Worm (Caenorhabditis elegans): ENCODE results near the gene xbp-1.

- TF ChIP-seq mls-2 (tag; optimal IDR thresholded peaks at IDR 0.05), result no peak
- TF ChIP-seq nhr-76 (tag; optimal IDR thresholded peaks at IDR 0.05), result no peak
- TF ChIP-seq sem-2 (GFP tag; optimal IDR thresholded peaks at IDR 0.05), result no peak
- no peak for TF ChIP-seq lin-13 (tag; optimal IDR thresholded peaks at IDR 0.05)
- TF ChIP-seq nhr-237 (tag; optimal IDR thresholded peaks at IDR 0.05), result no peak
- TF ChIP-seq mep-1 (tag; optimal IDR thresholded peaks at IDR 0.05), result no peak
- no peak for TF ChIP-seq ces-1 (GFP tag; optimal IDR thresholded peaks at IDR 0.05)
- no peak for TF ChIP-seq pha-4 (tag; optimal IDR thresholded peaks at IDR 0.05)
- no peak for TF ChIP-seq nhr-28 (tag; optimal IDR thresholded peaks at IDR 0.05)
- no peak for TF ChIP-seq blmp-1 (tag; optimal IDR thresholded peaks at IDR 0.05)
- no peak for TF ChIP-seq cnd-1 (tag; optimal IDR thresholded peaks at IDR 0.05)
- TF ChIP-seq nhr-12 (tag; optimal IDR thresholded peaks at IDR 0.05), result no peak
- TF ChIP-seq unc-62 (GFP tag; optimal IDR thresholded peaks at IDR 0.05), result no peak
These were observed 48.7 kb downstream of the xbp-1 start, which contains the start of gene F43C1.7 for ce11 chrIII:4242225-4242862.

All from whole organism, mixed stage, embryonic.